Worm (Caenorhabditis elegans): ENCODE results near the gene T12G3.6.

Gene T12G3.6

ce11 chrIV:12009046-12009674, 21.9 kb downstream of the T12G3.6 start:
- no peak for TF ChIP-seq unc-62 (GFP tag; optimal IDR thresholded peaks at IDR 0.05)

- TF ChIP-seq unc-62 (GFP tag; optimal IDR thresholded peaks at IDR 0.05), result no peak
Observed at ce11 chrIV:12005090-12005770, 25.8 kb downstream of the T12G3.6 start.

DNA sequence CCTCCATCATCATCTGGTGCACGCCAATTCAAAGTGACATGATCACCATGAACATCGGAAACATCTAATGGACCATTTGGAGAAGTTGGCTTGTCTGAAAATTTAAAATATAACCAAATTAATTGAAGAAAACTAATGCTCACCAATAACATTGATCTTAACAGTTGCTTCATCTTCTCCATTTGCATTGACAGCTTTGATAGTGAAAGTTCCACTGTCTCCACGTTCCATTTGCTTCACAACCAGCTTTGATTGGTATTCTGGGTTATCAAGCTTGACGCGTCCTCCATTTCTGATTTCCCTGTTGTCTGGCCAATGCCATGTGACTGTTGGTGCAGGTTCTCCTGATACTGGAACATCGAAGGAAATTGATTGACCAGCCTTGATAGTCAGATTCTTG, 44.7 kb downstream of the T12G3.6 start:
- no peak for TF ChIP-seq unc-62 (GFP tag; optimal IDR thresholded peaks at IDR 0.05)
